Worm (Caenorhabditis elegans): ENCODE measurements around the gene best-3.

The best-3 gene

ce11 chrII:41914-42313 is 29.1 kb downstream of the best-3 start, which contains the start of gene F23F1.10:
Gene F23F1.10 (minus strand): TSS chrII:41982.
- TF ChIP-seq daf-8 (GFP tag; IDR thresholded peaks at IDR 0.05) (no peak), lin-38 (GFP tag; IDR thresholded peaks at IDR 0.05) (peak; percentile 58), nhr-102 (tag; optimal IDR thresholded peaks at IDR 0.05) (peak; percentile 13), jun-1 (tag; optimal IDR thresholded peaks at IDR 0.05) (no peak), hlh-30 (tag; optimal IDR thresholded peaks at IDR 0.05; ENCODE audit: insufficient read depth) (no peak), nhr-76 (tag; optimal IDR thresholded peaks at IDR 0.05) (no peak), mxl-3 (GFP tag; optimal IDR thresholded peaks at IDR 0.05) (no peak), T20F7.1 (GFP tag; optimal IDR thresholded peaks at IDR 0.05) (peak; percentile 14), pha-4 (GFP tag; IDR thresholded peaks at IDR 0.05) (peak; percentile 35; the same call in 1 of the 2 replicates), pha-4 (tag; optimal IDR thresholded peaks at IDR 0.05) (no peak)

ce11 chrII:43640-44039 is 30.9 kb downstream of the best-3 start, which contains the start of gene nfyc-1:
Gene nfyc-1 (plus strand): TSS chrII:43907.
- peak; percentile 66 for TF ChIP-seq dpl-1 (GFP tag; optimal IDR thresholded peaks at IDR 0.05)
- no peak for TF ChIP-seq lin-29 (GFP tag; IDR thresholded peaks at IDR 0.05)
- no peak for TF ChIP-seq F10B5.3 (tag; optimal IDR thresholded peaks at IDR 0.05)
- no peak for TF ChIP-seq nhr-42 (GFP tag; IDR thresholded peaks at IDR 0.05)
- no peak for TF ChIP-seq zip-2 (tag; optimal IDR thresholded peaks at IDR 0.05)
- TF ChIP-seq rbr-2 (tag; optimal IDR thresholded peaks at IDR 0.05): peak; percentile 7
- TF ChIP-seq ama-1 (optimal IDR thresholded peaks at IDR 0.05): peak; percentile 22
- no peak for TF ChIP-seq madf-9 (GFP tag; conservative IDR thresholded peaks at IDR 0.05)
- no peak for TF ChIP-seq nhr-111 (GFP tag; optimal IDR thresholded peaks at IDR 0.05)
- TF ChIP-seq daf-19 (GFP tag; conservative IDR thresholded peaks at IDR 0.05): no peak
- TF ChIP-seq ceh-44 (GFP tag; IDR thresholded peaks at IDR 0.05): no peak
- no peak for TF ChIP-seq aha-1 (tag)
- TF ChIP-seq nhr-41 (GFP tag; IDR thresholded peaks at IDR 0.05): no peak
- no peak for TF ChIP-seq ceh-28 (tag; optimal IDR thresholded peaks at IDR 0.05)
- TF ChIP-seq mep-1 (tag; optimal IDR thresholded peaks at IDR 0.05): peak; percentile 47
- TF ChIP-seq lsy-2 (tag; optimal IDR thresholded peaks at IDR 0.05): peak in 1 of 2 experiments; percentile 83
- no peak for TF ChIP-seq lir-3 (tag; optimal IDR thresholded peaks at IDR 0.05)
- TF ChIP-seq nhr-6 (tag; optimal IDR thresholded peaks at IDR 0.05): no peak
- no peak for TF ChIP-seq fos-1 (tag; optimal IDR thresholded peaks at IDR 0.05)
- no peak for TF ChIP-seq nhr-25 (tag; optimal IDR thresholded peaks at IDR 0.05; ENCODE audit: borderline replicate concordance, insufficient read depth)
- TF ChIP-seq dve-1 (tag; optimal IDR thresholded peaks at IDR 0.05; ENCODE audit: insufficient read depth): peak; percentile 60
- TF ChIP-seq lin-38 (GFP tag; IDR thresholded peaks at IDR 0.05): peak; percentile 89
- TF ChIP-seq daf-12 (tag; optimal IDR thresholded peaks at IDR 0.05): no peak
- TF ChIP-seq mxl-3 (GFP tag; optimal IDR thresholded peaks at IDR 0.05): no peak
- peak; percentile 7 for TF ChIP-seq duxl-1 (tag; optimal IDR thresholded peaks at IDR 0.05; ENCODE audit: poor library complexity)
- TF ChIP-seq ceh-32 (tag; optimal IDR thresholded peaks at IDR 0.05; ENCODE audit: poor library complexity): no peak
- TF ChIP-seq hlh-30 (tag; optimal IDR thresholded peaks at IDR 0.05; ENCODE audit: insufficient read depth): peak; percentile 34
- no peak for TF ChIP-seq lin-39 (tag; optimal IDR thresholded peaks at IDR 0.05)
- TF ChIP-seq Y48G9A.11 (GFP tag; IDR thresholded peaks at IDR 0.05): no peak
- TF ChIP-seq zag-1 (tag; optimal IDR thresholded peaks at IDR 0.05): no peak
- no peak for TF ChIP-seq tra-1 (GFP tag; IDR thresholded peaks at IDR 0.05)
- no peak for TF ChIP-seq unc-62 (GFP tag; optimal IDR thresholded peaks at IDR 0.05 in 1 of 2)
- no peak for TF ChIP-seq unc-62 (tag; optimal IDR thresholded peaks at IDR 0.05)
- TF ChIP-seq spr-3 (GFP tag; optimal IDR thresholded peaks at IDR 0.05): no peak
- TF ChIP-seq aly-2 (tag; optimal IDR thresholded peaks at IDR 0.05): no peak
- TF ChIP-seq php-3 (GFP tag; IDR thresholded peaks at IDR 0.05): no peak
- TF ChIP-seq nhr-11 (tag; optimal IDR thresholded peaks at IDR 0.05): no peak
- no peak for TF ChIP-seq ZK337.2 (GFP tag; IDR thresholded peaks at IDR 0.05)
- no peak for TF ChIP-seq pqm-1 (tag; optimal IDR thresholded peaks at IDR 0.05)
- TF ChIP-seq lim-7 (GFP tag; IDR thresholded peaks at IDR 0.05): no peak
- no peak for TF ChIP-seq vab-7 (GFP tag; IDR thresholded peaks at IDR 0.05)
- no peak for TF ChIP-seq F44E2.7 (GFP tag; IDR thresholded peaks at IDR 0.05)
- TF ChIP-seq lin-1 (GFP tag; IDR thresholded peaks at IDR 0.05): no peak
- peak; percentile 20 for TF ChIP-seq fkh-10 (GFP tag; optimal IDR thresholded peaks at IDR 0.05)
